Worm (Caenorhabditis elegans) whole organism, L4/young adult: ENCODE data around the gene srx-67.

Experiments used
- W03F9.2 ChIP-seq: fragments of 150-350 bp; optimal IDR thresholded peaks from 2 replicates; lab custom pipeline; 2014; ENCODE audit warnings: missing biosample characterization, missing genetic modification characterization
- dao-5 ChIP-seq: sonication (generic microtip); optimal IDR thresholded peaks from 2 replicates; lab custom pipeline; 2016; ENCODE audit warnings: missing genotype, missing genetic modification characterization, moderate library complexity, missing compliant biosample characterization
- him-1 ChIP-seq: sonication (generic microtip); optimal IDR thresholded peaks from 2 replicates; lab custom pipeline; 2016; ENCODE audit warnings: missing genotype, missing genetic modification reagents, missing genetic modification characterization, missing compliant biosample characterization

The srx-67 gene

ce11 chrV:3896018-3896417, 20.6 kb upstream of the srx-67 start:
- TF ChIP-seq W03F9.2 (no peak), him-1 (tag; lab: Kevin White, UChicago) (no peak), dao-5 (no peak)

ce11 chrV:3900102-3900501, 16.5 kb upstream of the srx-67 start, which contains the start of gene irld-22:
irld-22 (minus strand) TSS chrV:3900202.
- TF ChIP-seq dao-5: no peak
- TF ChIP-seq W03F9.2: no peak
- no peak for TF ChIP-seq him-1 (tag; lab: Kevin White, UChicago)

- TF ChIP-seq him-1 (tag; lab: Kevin White, UChicago) (no peak), W03F9.2 (no peak), dao-5 (no peak)
Observed at ce11 chrV:3902458-3903157, 14.0 kb upstream of the srx-67 start, which contains the start of the genes str-229 and srh-190. str-229 (minus strand) TSS chrV:3902558. srh-190 (plus strand) TSS chrV:3903107.

ce11 chrV:3903424-3903823, 13.2 kb upstream of the srx-67 start:
- TF ChIP-seq W03F9.2: no peak
- no peak for TF ChIP-seq dao-5
- no peak for TF ChIP-seq him-1 (tag; lab: Kevin White, UChicago)

- TF ChIP-seq him-1 (tag; lab: Kevin White, UChicago) (no peak), W03F9.2 (no peak), dao-5 (no peak)
Observed at ce11 chrV:3905841-3906240, 10.7 kb upstream of the srx-67 start, which contains the start of gene nhr-156. nhr-156 (plus strand) TSS chrV:3906106.

- TF ChIP-seq dao-5: no peak
- no peak for TF ChIP-seq W03F9.2
- TF ChIP-seq him-1 (tag; lab: Kevin White, UChicago): no peak
Observed at ce11 chrV:3912472-3912871, 4.1 kb upstream of the srx-67 start, which contains the start of gene srx-68. srx-68 (plus strand) TSS chrV:3912772.

ce11 chrV:3913131-3913530, 3.4 kb upstream of the srx-67 start:
- TF ChIP-seq W03F9.2 (no peak), dao-5 (no peak), him-1 (tag; lab: Kevin White, UChicago) (no peak)

- TF ChIP-seq dao-5: no peak
- TF ChIP-seq him-1 (tag; lab: Kevin White, UChicago): no peak
- TF ChIP-seq W03F9.2: no peak
Observed at ce11 chrV:3919289-3919688, 2.7 kb downstream of the srx-67 start, which contains the start of gene srx-66. srx-66 (plus strand) TSS chrV:3919589.

- no peak for TF ChIP-seq him-1 (tag; lab: Kevin White, UChicago)
- TF ChIP-seq dao-5: no peak
- no peak for TF ChIP-seq W03F9.2
Observed at ce11 chrV:3921635-3922034, 5.1 kb downstream of the srx-67 start, which contains the start of gene srx-65. srx-65 (plus strand) TSS chrV:3921935.

ce11 chrV:3922547-3922946, 6.0 kb downstream of the srx-67 start:
- no peak for TF ChIP-seq him-1 (tag; lab: Kevin White, UChicago)
- no peak for TF ChIP-seq dao-5
- no peak for TF ChIP-seq W03F9.2

- TF ChIP-seq W03F9.2 (no peak), him-1 (tag; lab: Kevin White, UChicago) (no peak), dao-5 (no peak)
Observed at ce11 chrV:3927522-3927921, 10.9 kb downstream of the srx-67 start.

ce11 chrV:3929099-3929498, 12.5 kb downstream of the srx-67 start, which contains the start of gene srx-64:
srx-64 (plus strand) TSS chrV:3929399.
- no peak for TF ChIP-seq dao-5
- no peak for TF ChIP-seq him-1 (tag; lab: Kevin White, UChicago)
- TF ChIP-seq W03F9.2: no peak

- no peak for TF ChIP-seq dao-5
- TF ChIP-seq him-1 (tag; lab: Kevin White, UChicago): no peak
- no peak for TF ChIP-seq W03F9.2
Observed at ce11 chrV:3931326-3931725, 14.7 kb downstream of the srx-67 start, which contains the start of gene srx-63. srx-63 (plus strand) TSS chrV:3931626.

- TF ChIP-seq W03F9.2: no peak
- TF ChIP-seq dao-5: no peak
- no peak for TF ChIP-seq him-1 (tag; lab: Kevin White, UChicago)
Observed at ce11 chrV:3935892-3936478, 19.4 kb downstream of the srx-67 start, which contains the start of gene cyp-35A5. cyp-35A5 (plus strand) TSS chrV:3936326.

ce11 chrV:3938789-3939188, 22.2 kb downstream of the srx-67 start, which contains the start of gene cyp-35B1:
cyp-35B1 (plus strand) TSS chrV:3939032.
- TF ChIP-seq dao-5: no peak
- no peak for TF ChIP-seq W03F9.2
- TF ChIP-seq him-1 (tag; lab: Kevin White, UChicago): no peak
